Worm (Caenorhabditis elegans) whole organism, midembryonic: ENCODE measurements around the gene bra-2.

Experiments
- flt-1 ChIP-seq: fragments of 200-800 bp; sonication (Bioruptor generic); IDR thresholded peaks from 2 replicates; pipeline ENCODE4 v1.3.6; 2022; ENCODE audit warnings: missing genetic modification characterization, missing compliant biosample characterization
- ref-1 ChIP-seq: fragments of 200-800 bp; sonication (Bioruptor generic); conservative IDR thresholded peaks from 2 replicates; pipeline ENCODE4 v1.3.6; 2022; ENCODE audit warnings: missing genetic modification reagents, missing genetic modification characterization, missing compliant biosample characterization
- ztf-23 ChIP-seq: fragments of 200-800 bp; sonication (Bioruptor generic); IDR thresholded peaks from 2 replicates; pipeline ENCODE4 v1.3.6; 2022; ENCODE audit warnings: missing genetic modification reagents, missing genetic modification characterization, missing compliant biosample characterization

- TF ChIP-seq ztf-23 (GFP tag; lab: Robert Waterston, UW), result no peak
- no peak for TF ChIP-seq flt-1 (GFP tag; lab: Robert Waterston, UW)
- TF ChIP-seq ref-1, result no peak
These were observed 9.3 kb upstream of the bra-2 start for ce11 chrIII:901600-902250.
